Worm (Caenorhabditis elegans): ENCODE results near the gene srh-159.

- TF ChIP-seq ref-1 (GFP tag; conservative IDR thresholded peaks at IDR 0.05) = no peak
- no peak for TF ChIP-seq klf-2 (GFP tag; conservative IDR thresholded peaks at IDR 0.05)
- no peak for TF ChIP-seq flt-1 (GFP tag; IDR thresholded peaks at IDR 0.05)
- TF ChIP-seq T22C8.4 (GFP tag; IDR thresholded peaks at IDR 0.05) = no peak
Measured at ce11 chrV:17192238-17192637, 10.1 kb downstream of the srh-159 start, which contains the start of gene srz-47.

Data from whole organism, midembryonic.